Fruit fly (Drosophila melanogaster): ENCODE results near the gene smp-30.

The smp-30 gene

dm6 chr3R:14754806-14755488 lies 3.9 kb upstream of the smp-30 start (continued):
- TF ChIP-seq jing (GFP tag; optimal IDR thresholded peaks at IDR 0.05), result no peak
- peak; percentile 58 for TF ChIP-seq cwo (GFP tag; optimal IDR thresholded peaks at IDR 0.05)
- peak; percentile 6 for TF ChIP-seq Oli (tag; optimal IDR thresholded peaks at IDR 0.05)
- TF ChIP-seq CG11695 (GFP tag; IDR thresholded peaks at IDR 0.05), result 0 out of 3 replicates have a peak, but pooled peaks have one; percentile 51
- no peak for TF ChIP-seq br (optimal IDR thresholded peaks at IDR 0.05)
- TF ChIP-seq CG5953 (GFP tag; IDR thresholded peaks at IDR 0.05), result no peak
- peak; percentile 48; the same call in 1 of the 2 replicates for TF ChIP-seq Xrp1 (GFP tag; IDR thresholded peaks at IDR 0.05)
- no peak for TF ChIP-seq TFAM (GFP tag; optimal IDR thresholded peaks at IDR 0.05)
- TF ChIP-seq dmrt11E (tag; optimal IDR thresholded peaks at IDR 0.05), result no peak
- TF ChIP-seq CG10209 (GFP tag; optimal IDR thresholded peaks at IDR 0.05), result peak; percentile 13
- no peak for TF ChIP-seq Opbp (GFP tag; IDR thresholded peaks at IDR 0.05; ENCODE audit: partially characterized antibody)
- peak; percentile 67 for TF ChIP-seq Ptx1 (GFP tag; IDR thresholded peaks at IDR 0.05)
- 0 out of 3 replicates have a peak, but pooled peaks have one; percentile 52 for TF ChIP-seq zfh1 (GFP tag; IDR thresholded peaks at IDR 0.05)
- TF ChIP-seq chm (GFP tag; IDR thresholded peaks at IDR 0.05), result no peak; the same call in 1 of the 2 replicates
- peak; percentile 54 for TF ChIP-seq Fer3 (tag; optimal IDR thresholded peaks at IDR 0.05)
- peak; percentile 7 for TF ChIP-seq ems (GFP tag; optimal IDR thresholded peaks at IDR 0.05)
- TF ChIP-seq lbe (GFP tag; optimal IDR thresholded peaks at IDR 0.05), result peak; percentile 81
- no peak for TF ChIP-seq CG10543 (GFP tag; optimal IDR thresholded peaks at IDR 0.05)
- no peak for TF ChIP-seq Nf-YA (GFP tag; IDR thresholded peaks at IDR 0.05)
- no peak for TF ChIP-seq ato (GFP tag; IDR thresholded peaks at IDR 0.05; ENCODE audit: partially characterized antibody)
- TF ChIP-seq CG15601 (tag; optimal IDR thresholded peaks at IDR 0.05), result no peak

- TF ChIP-seq rib (GFP tag; IDR thresholded peaks at IDR 0.05) (no peak), CG2199 (GFP tag; IDR thresholded peaks at IDR 0.05) (0 out of 3 replicates have a peak, but pooled peaks have one; percentile 14)
Measured at dm6 chr3R:14754360-14754759, 3.3 kb upstream of the smp-30 start, which contains the start of gene CG7362. TSS of gene CG7362 (minus strand) at chr3R:14754460.

dm6 chr3R:14749077-14749798 lies 1.8 kb downstream of the smp-30 start:
- TF ChIP-seq Ssrp (tag; optimal IDR thresholded peaks at IDR 0.05), result no peak
- TF ChIP-seq stwl (tag; optimal IDR thresholded peaks at IDR 0.05), result peak; percentile 48
- peak; percentile 90 for TF ChIP-seq ci (GFP tag; IDR thresholded peaks at IDR 0.05)
- peak; percentile 37 for TF ChIP-seq B-H2 (GFP tag; optimal IDR thresholded peaks at IDR 0.05)
- peak; percentile 66; the same call in 1 of the 2 replicates for TF ChIP-seq vvl (GFP tag; IDR thresholded peaks at IDR 0.05)
- TF ChIP-seq CG4854 (GFP tag; optimal IDR thresholded peaks at IDR 0.05), result peak; percentile 63
- TF ChIP-seq Asciz (GFP tag; optimal IDR thresholded peaks at IDR 0.05), result peak; percentile 85
- peak; percentile 85 for TF ChIP-seq Vsx1 (GFP tag; optimal IDR thresholded peaks at IDR 0.05)
- TF ChIP-seq D (optimal IDR thresholded peaks at IDR 0.05), result no peak
- TF ChIP-seq D (GFP tag; optimal IDR thresholded peaks at IDR 0.05), result peak; percentile 72
- peak; percentile 58 for TF ChIP-seq abd-A (tag; optimal IDR thresholded peaks at IDR 0.05)
- TF ChIP-seq bigmax (GFP tag; optimal IDR thresholded peaks at IDR 0.05), result peak; percentile 68
- peak; percentile 1 for TF ChIP-seq CG17802 (tag; optimal IDR thresholded peaks at IDR 0.05)
- peak; percentile 76 for TF ChIP-seq nom (GFP tag; optimal IDR thresholded peaks at IDR 0.05)
- TF ChIP-seq Kr (GFP tag; optimal IDR thresholded peaks at IDR 0.05), result no peak
- peak; percentile 78 for TF ChIP-seq CG2875 (GFP tag; optimal IDR thresholded peaks at IDR 0.05)
- peak; percentile 13 for TF ChIP-seq ftz-f1 (GFP tag; optimal IDR thresholded peaks at IDR 0.05)
- peak; percentile 78 for TF ChIP-seq CG12219 (GFP tag; optimal IDR thresholded peaks at IDR 0.05)
- TF ChIP-seq MESR4 (GFP tag; optimal IDR thresholded peaks at IDR 0.05), result peak; percentile 37
- TF ChIP-seq CoRest (tag; optimal IDR thresholded peaks at IDR 0.05), result peak; percentile 49
- TF ChIP-seq Mrtf (GFP tag; IDR thresholded peaks at IDR 0.05), result no peak
- peak; percentile 100 for TF ChIP-seq Jarid2 (GFP tag; optimal IDR thresholded peaks at IDR 0.05)
- TF ChIP-seq yki (optimal IDR thresholded peaks at IDR 0.05), result peak; percentile 92

Measured in whole organism, embryonic.